Worm (Caenorhabditis elegans) whole organism, L1 larva: Measurements from ENCODE around the gene iff-2.
A peak's percentile ranks its signal among the peaks of the same experiment; 100 is the strongest.

Source experiments
- Y116A8C.19 ChIP-seq: sonication (generic microtip); optimal IDR thresholded peaks from 2 replicates; lab custom pipeline; 2016; ENCODE audit warnings: missing compliant biosample characterization, missing genetic modification characterization, borderline replicate concordance
- aha-1 ChIP-seq: fragments of 150-350 bp; optimal IDR thresholded peaks from 2 replicates; lab custom pipeline; 2014; ENCODE audit warnings: missing biosample characterization, missing genetic modification characterization
- alr-1 ChIP-seq: fragments of 200-800 bp; sonication (Bioruptor generic); optimal IDR thresholded peaks from 2 replicates; lab custom pipeline; 2018; ENCODE audit warnings: borderline replicate concordance, mild to moderate bottlenecking, missing genetic modification characterization, missing compliant biosample characterization
- ama-1 ChIP-seq: fragments of 150-350 bp; optimal IDR thresholded peaks from 2 replicates; lab custom pipeline; 2014
- ceh-90 ChIP-seq: sonication (generic microtip); optimal IDR thresholded peaks from 2 replicates; lab custom pipeline; 2016; ENCODE audit warnings: missing genetic modification characterization, missing compliant biosample characterization
- ces-1 ChIP-seq: fragments of 150-350 bp; optimal IDR thresholded peaks from 2 replicates; lab custom pipeline; 2014; ENCODE audit warnings: missing biosample characterization, missing genetic modification reagents, missing genetic modification characterization
- dpl-1 ChIP-seq, 3 experiments: fragments of 150-350 bp in 2 of 3; sonication (generic microtip) in 1 of 3; optimal IDR thresholded peaks; 2 replicates each; lab custom pipeline; 2014 to 2017; ENCODE audit warnings: missing biosample characterization in 3 of 3, missing genetic modification characterization in 3 of 3, missing genetic modification reagents in 3 of 3
- efl-1 ChIP-seq, 4 experiments: fragments of 150-350 bp; optimal IDR thresholded peaks in 3 of 4; peaks in 1 of 4; 1 replicate in 1 of 4; 2 replicates in 3 of 4; lab custom pipeline; 2014; ENCODE audit warnings: missing biosample characterization in 2 of 4, missing genetic modification characterization in 2 of 4, missing genetic modification reagents in 2 of 4
- elt-2 ChIP-seq: sonication (generic microtip); optimal IDR thresholded peaks from 2 replicates; lab custom pipeline; 2016; ENCODE audit warnings: missing genetic modification characterization, mild to moderate bottlenecking, inconsistent platforms, missing compliant biosample characterization, missing genetic modification reagents
- elt-3 ChIP-seq, 6 experiments: fragments of 150-350 bp in 1 of 6; sonication (generic microtip); optimal IDR thresholded peaks; 2 replicates each; lab custom pipeline; 2017 to 2018; ENCODE audit warnings: missing biosample characterization in 6 of 6, missing genetic modification characterization in 6 of 6, inconsistent platforms in 1 of 6
- ets-5 ChIP-seq: fragments of 200-800 bp; sonication (Bioruptor generic); IDR thresholded peaks from 2 replicates; pipeline ENCODE4 v1.3.6; 2022; ENCODE audit warnings: missing genetic modification characterization, missing compliant biosample characterization
- fkh-4 ChIP-seq: sonication (generic microtip); optimal IDR thresholded peaks from 2 replicates; lab custom pipeline; 2016; ENCODE audit warnings: missing compliant biosample characterization, missing genetic modification characterization, borderline replicate concordance
- fkh-8 ChIP-seq: sonication (generic microtip); optimal IDR thresholded peaks from 2 replicates; lab custom pipeline; 2016; ENCODE audit warnings: mild to moderate bottlenecking, missing genetic modification characterization, missing compliant biosample characterization
- hlh-17 ChIP-seq: fragments of 200-800 bp; sonication (Bioruptor generic); optimal IDR thresholded peaks from 2 replicates; lab custom pipeline; 2018; ENCODE audit warnings: missing genetic modification characterization, mild to moderate bottlenecking, missing compliant biosample characterization, moderate library complexity, borderline replicate concordance
- hlh-4 ChIP-seq: sonication (generic microtip); optimal IDR thresholded peaks from 2 replicates; lab custom pipeline; 2016; ENCODE audit warnings: mild to moderate bottlenecking, missing genetic modification characterization, missing compliant biosample characterization
- irx-1 ChIP-seq: sonication (generic microtip); optimal IDR thresholded peaks from 2 replicates; lab custom pipeline; 2016; ENCODE audit warnings: missing genetic modification characterization, missing compliant biosample characterization
- isw-1 ChIP-seq: fragments of 200-800 bp; sonication (Bioruptor generic); IDR thresholded peaks from 2 replicates; pipeline ENCODE4 v1.3.6; 2022; ENCODE audit warnings: missing genetic modification characterization, missing compliant biosample characterization
- jun-1 ChIP-seq: fragments of 150-350 bp; optimal IDR thresholded peaks from 2 replicates; lab custom pipeline; 2014; ENCODE audit warnings: missing biosample characterization, missing genetic modification reagents, missing genetic modification characterization
- lin-13 ChIP-seq: fragments of 150-350 bp; optimal IDR thresholded peaks from 2 replicates; lab custom pipeline; 2014; ENCODE audit warnings: missing biosample characterization, missing genetic modification reagents, missing genetic modification characterization
- lin-35 ChIP-seq, 2 experiments: fragments of 150-350 bp; optimal IDR thresholded peaks; 2 replicates each; lab custom pipeline; 2014; ENCODE audit warnings: missing biosample characterization in 2 of 2, missing genetic modification characterization in 2 of 2, missing genetic modification reagents in 2 of 2
- lin-39 ChIP-seq: fragments of 150-350 bp; optimal IDR thresholded peaks from 2 replicates; lab custom pipeline; 2014; ENCODE audit warnings: missing biosample characterization, missing genetic modification reagents, missing genetic modification characterization
- lsy-2 ChIP-seq, 2 experiments: fragments of 150-350 bp; optimal IDR thresholded peaks; 2 replicates each; lab custom pipeline; 2014; ENCODE audit warnings: missing biosample characterization in 2 of 2, missing genetic modification characterization in 2 of 2
- mep-1 ChIP-seq: fragments of 150-350 bp; optimal IDR thresholded peaks from 2 replicates; lab custom pipeline; 2014; ENCODE audit warnings: missing biosample characterization, missing genetic modification characterization
- nhr-47 ChIP-seq: sonication (generic microtip); optimal IDR thresholded peaks from 2 replicates; lab custom pipeline; 2016; ENCODE audit warnings: mild to moderate bottlenecking, missing genetic modification characterization, moderate library complexity, missing compliant biosample characterization
- nhr-84 ChIP-seq: sonication (generic microtip); optimal IDR thresholded peaks from 2 replicates; lab custom pipeline; 2017; ENCODE audit warnings: missing biosample characterization, missing genetic modification characterization
- pqm-1 ChIP-seq: sonication (generic microtip); optimal IDR thresholded peaks from 3 replicates; lab custom pipeline; 2017; ENCODE audit warnings: missing biosample characterization, missing genetic modification characterization
- rnt-1 ChIP-seq: sonication (generic microtip); optimal IDR thresholded peaks from 2 replicates; lab custom pipeline; 2016; ENCODE audit warnings: mild to moderate bottlenecking, missing genetic modification characterization, moderate library complexity, missing compliant biosample characterization
- snpc-4 ChIP-seq: fragments of 150-350 bp; optimal IDR thresholded peaks from 2 replicates; lab custom pipeline; 2014; ENCODE audit warnings: missing biosample characterization, missing genetic modification characterization
- sox-4 ChIP-seq: sonication (generic microtip); optimal IDR thresholded peaks from 2 replicates; lab custom pipeline; 2016; ENCODE audit warnings: missing genetic modification characterization, missing compliant biosample characterization
- swsn-7 ChIP-seq: sonication (generic microtip); optimal IDR thresholded peaks from 2 replicates; lab custom pipeline; 2016; ENCODE audit warnings: missing genetic modification characterization, missing compliant biosample characterization
- tlp-1 ChIP-seq: fragments of 150-350 bp; optimal IDR thresholded peaks from 2 replicates; lab custom pipeline; 2014; ENCODE audit warnings: missing biosample characterization, missing genetic modification characterization
- vab-15 ChIP-seq: sonication (generic microtip); optimal IDR thresholded peaks from 2 replicates; lab custom pipeline; 2017; ENCODE audit warnings: missing genotype, mild to moderate bottlenecking, missing genetic modification characterization, missing compliant biosample characterization
- ztf-11 ChIP-seq, 2 experiments: sonication (generic microtip); optimal IDR thresholded peaks; 2 replicates each; lab custom pipeline; 2016 to 2017; ENCODE audit warnings: missing genetic modification characterization in 2 of 2, missing biosample characterization in 1 of 2, missing compliant biosample characterization in 1 of 2

iff-2 gene

ce11 chrII:8569038-8569977 is 8.1 kb upstream of the iff-2 start, which contains the start of the genes col-38 and rpl-5 (continued):
- TF ChIP-seq nhr-47 (tag; lab: Kevin White, UChicago), result peak; percentile 91
- peak; percentile 54 for TF ChIP-seq irx-1 (tag; lab: Kevin White, UChicago)
- TF ChIP-seq nhr-84 (tag; lab: Kevin White, UChicago), result no peak
- peak; percentile 34 for TF ChIP-seq ceh-90 (tag; lab: Kevin White, UChicago)
- peak; percentile 30 for TF ChIP-seq sox-4 (tag; lab: Kevin White, UChicago)
- peak; percentile 96 for TF ChIP-seq isw-1
- peak; percentile 59 for TF ChIP-seq aha-1 (tag; lab: Kevin White, UChicago)
- peak; percentile 98 to 99 for TF ChIP-seq lin-35 (GFP tag; optimal IDR thresholded peaks at IDR 0.05; lab: Kevin White, UChicago)
- no peak for TF ChIP-seq ces-1 (GFP tag; lab: Kevin White, UChicago)
- peak; percentile 82 for TF ChIP-seq vab-15 (tag; lab: Kevin White, UChicago)
- peak; percentile 66 for TF ChIP-seq elt-2 (tag; lab: Kevin White, UChicago)

ce11 chrII:8568234-8568969 is 7.2 kb upstream of the iff-2 start:
- no peak for TF ChIP-seq lin-35 (GFP tag; optimal IDR thresholded peaks at IDR 0.05; lab: Kevin White, UChicago)
- TF ChIP-seq ztf-11 (tag; optimal IDR thresholded peaks at IDR 0.05; lab: Kevin White, UChicago), result no peak
- no peak for TF ChIP-seq rnt-1
- no peak for TF ChIP-seq fkh-4
- TF ChIP-seq snpc-4, result no peak
- TF ChIP-seq sox-4 (tag; lab: Kevin White, UChicago), result no peak

ce11 chrII:8566806-8567266 is 5.7 kb upstream of the iff-2 start, which contains the start of gene F54C9.3:
TSS of gene F54C9.3 (minus strand) at chrII:8566856.
- no peak for TF ChIP-seq elt-3 (tag; optimal IDR thresholded peaks at IDR 0.05; lab: Kevin White, UChicago)
- TF ChIP-seq nhr-47 (tag; lab: Kevin White, UChicago), result no peak
- no peak for TF ChIP-seq mep-1 (tag; lab: Kevin White, UChicago)
- TF ChIP-seq lin-13 (GFP tag; lab: Kevin White, UChicago), result no peak
- no peak for TF ChIP-seq lin-39 (tag; lab: Kevin White, UChicago)
- TF ChIP-seq pqm-1 (tag; lab: Kevin White, UChicago), result peak; percentile 57
- no peak for TF ChIP-seq sox-4 (tag; lab: Kevin White, UChicago)
- no peak for TF ChIP-seq fkh-8 (tag; lab: Kevin White, UChicago)
- TF ChIP-seq lin-35 (GFP tag; optimal IDR thresholded peaks at IDR 0.05; lab: Kevin White, UChicago), result peak in 1 of 2 experiments; percentile 54
- TF ChIP-seq elt-2 (tag; lab: Kevin White, UChicago), result peak; percentile 85
- TF ChIP-seq ets-5, result no peak
- peak in 1 of 2 experiments; percentile 13 for TF ChIP-seq lsy-2 (tag; optimal IDR thresholded peaks at IDR 0.05; lab: Kevin White, UChicago)
- TF ChIP-seq swsn-7 (tag; lab: Kevin White, UChicago), result no peak
- peak; percentile 1 for TF ChIP-seq ama-1 (lab: Kevin White, UChicago)
- TF ChIP-seq hlh-4, result no peak
- TF ChIP-seq tlp-1 (tag; lab: Kevin White, UChicago), result peak; percentile 16
- no peak for TF ChIP-seq efl-1 (optimal IDR thresholded peaks at IDR 0.05; lab: Kevin White, UChicago)
- TF ChIP-seq efl-1 (GFP tag; optimal IDR thresholded peaks at IDR 0.05 in 1 of 2; lab: Kevin White, UChicago), result peak in 1 of 2 experiments; percentile 92
- TF ChIP-seq Y116A8C.19 (tag; lab: Kevin White, UChicago), result no peak
- TF ChIP-seq hlh-17, result no peak
- TF ChIP-seq jun-1, result peak; percentile 30
- no peak for TF ChIP-seq alr-1 (tag; lab: Kevin White, UChicago)
- TF ChIP-seq dpl-1 (GFP tag; optimal IDR thresholded peaks at IDR 0.05; lab: Kevin White, UChicago), result peak in 1 of 3 experiments; percentile 27
